Worm (Caenorhabditis elegans) whole organism, L2 larva: ENCODE measurements around the gene fshr-1.
A peak's percentile ranks its signal among the peaks of the same experiment; 100 is the strongest.

Source experiments
- C34F6.9 ChIP-seq: fragments of 150-350 bp; optimal IDR thresholded peaks from 2 replicates; lab custom pipeline; 2014; ENCODE audit warnings: missing biosample characterization, missing genetic modification characterization
- F13H6.1 ChIP-seq: sonication (generic microtip); optimal IDR thresholded peaks from 2 replicates; lab custom pipeline; 2016; ENCODE audit warnings: missing genetic modification characterization, missing compliant biosample characterization
- R02D3.7 ChIP-seq: fragments of 150-350 bp; optimal IDR thresholded peaks from 2 replicates; lab custom pipeline; 2014; ENCODE audit warnings: missing biosample characterization, missing genetic modification characterization
- Y55F3AM.14 ChIP-seq: fragments of 200-800 bp; sonication (Bioruptor generic); optimal IDR thresholded peaks from 2 replicates; lab custom pipeline; 2018; ENCODE audit warnings: mild to moderate bottlenecking, missing genetic modification characterization, missing compliant biosample characterization
- ZK546.5 ChIP-seq: sonication (generic microtip); optimal IDR thresholded peaks from 2 replicates; lab custom pipeline; 2017; ENCODE audit warnings: missing biosample characterization, missing genetic modification characterization
- ama-1 ChIP-seq: fragments of 150-350 bp; optimal IDR thresholded peaks from 2 replicates; lab custom pipeline; 2018; ENCODE audit warnings: inconsistent platforms
- ceh-16 ChIP-seq: fragments of 150-350 bp; optimal IDR thresholded peaks from 2 replicates; lab custom pipeline; 2014; ENCODE audit warnings: missing biosample characterization, missing genetic modification characterization
- ceh-82 ChIP-seq: fragments of 150-350 bp; optimal IDR thresholded peaks from 2 replicates; lab custom pipeline; 2014; ENCODE audit warnings: missing biosample characterization, missing genetic modification characterization
- crh-2 ChIP-seq: sonication (generic microtip); optimal IDR thresholded peaks from 2 replicates; lab custom pipeline; 2017; ENCODE audit warnings: missing biosample characterization, missing genetic modification characterization
- elt-3 ChIP-seq: sonication (generic microtip); optimal IDR thresholded peaks from 2 replicates; lab custom pipeline; 2017; ENCODE audit warnings: missing biosample characterization, missing genetic modification characterization
- fos-1 ChIP-seq: fragments of 150-350 bp; optimal IDR thresholded peaks from 2 replicates; lab custom pipeline; 2014; ENCODE audit warnings: missing biosample characterization, missing genetic modification characterization
- lin-11 ChIP-seq: fragments of 150-350 bp; sonication (generic microtip); optimal IDR thresholded peaks from 2 replicates; lab custom pipeline; 2014; ENCODE audit warnings: missing biosample characterization, missing genetic modification characterization, inconsistent platforms, mixed read lengths
- lin-13 ChIP-seq: fragments of 150-350 bp; optimal IDR thresholded peaks from 2 replicates; lab custom pipeline; 2014; ENCODE audit warnings: missing biosample characterization, missing genetic modification reagents, missing genetic modification characterization
- lin-39 ChIP-seq: fragments of 150-350 bp; optimal IDR thresholded peaks from 2 replicates; lab custom pipeline; 2014; ENCODE audit warnings: missing biosample characterization, missing genetic modification reagents, missing genetic modification characterization
- mab-5 ChIP-seq: fragments of 150-350 bp; optimal IDR thresholded peaks from 2 replicates; lab custom pipeline; 2014; ENCODE audit warnings: missing biosample characterization, missing genetic modification characterization
- mbf-1 ChIP-seq: sonication (generic microtip); optimal IDR thresholded peaks from 2 replicates; lab custom pipeline; 2017; ENCODE audit warnings: missing biosample characterization, missing genetic modification characterization
- mdl-1 ChIP-seq, 2 experiments: fragments of 150-350 bp in 1 of 2; sonication (generic microtip) in 1 of 2; optimal IDR thresholded peaks; 2 replicates each; lab custom pipeline; 2017; ENCODE audit warnings: missing biosample characterization in 2 of 2, missing genetic modification characterization in 2 of 2
- nhr-10 ChIP-seq: sonication (generic microtip); optimal IDR thresholded peaks from 2 replicates; lab custom pipeline; 2017; ENCODE audit warnings: missing biosample characterization, missing genetic modification characterization
- nhr-11 ChIP-seq: fragments of 150-350 bp; optimal IDR thresholded peaks from 2 replicates; lab custom pipeline; 2014; ENCODE audit warnings: missing biosample characterization, missing genetic modification characterization
- nhr-21 ChIP-seq: fragments of 150-350 bp; optimal IDR thresholded peaks from 2 replicates; lab custom pipeline; 2014; ENCODE audit warnings: missing biosample characterization, missing genetic modification characterization
- nhr-237 ChIP-seq: fragments of 150-350 bp; optimal IDR thresholded peaks from 2 replicates; lab custom pipeline; 2014; ENCODE audit warnings: missing biosample characterization, missing genetic modification characterization
- nhr-25 ChIP-seq: fragments of 150-350 bp; sonication (generic microtip); optimal IDR thresholded peaks from 3 replicates; lab custom pipeline; 2014; ENCODE audit warnings: missing biosample characterization, missing genetic modification characterization
- nhr-6 ChIP-seq: fragments of 150-350 bp; optimal IDR thresholded peaks from 2 replicates; lab custom pipeline; 2014; ENCODE audit warnings: missing biosample characterization, missing genetic modification characterization
- nhr-77 ChIP-seq: fragments of 150-350 bp; optimal IDR thresholded peaks from 2 replicates; lab custom pipeline; 2014; ENCODE audit warnings: missing biosample characterization, missing genetic modification characterization
- peb-1 ChIP-seq: fragments of 150-350 bp; optimal IDR thresholded peaks from 2 replicates; lab custom pipeline; 2014; ENCODE audit warnings: missing biosample characterization, missing genetic modification characterization
- sma-3 ChIP-seq: sonication (generic microtip); optimal IDR thresholded peaks from 2 replicates; lab custom pipeline; 2016; ENCODE audit warnings: missing genetic modification reagents, missing genetic modification characterization, missing compliant biosample characterization
- snpc-4 ChIP-seq: fragments of 150-350 bp; optimal IDR thresholded peaks from 2 replicates; lab custom pipeline; 2014; ENCODE audit warnings: missing biosample characterization, missing genetic modification characterization
- unc-39 ChIP-seq: fragments of 150-350 bp; optimal IDR thresholded peaks from 2 replicates; lab custom pipeline; 2014; ENCODE audit warnings: missing biosample characterization, missing genetic modification characterization
- unc-55 ChIP-seq: fragments of 150-350 bp; sonication (generic microtip); optimal IDR thresholded peaks from 3 replicates; lab custom pipeline; 2014; ENCODE audit warnings: missing biosample characterization, missing genetic modification reagents, missing genetic modification characterization
- unc-62 ChIP-seq: fragments of 150-350 bp; optimal IDR thresholded peaks from 2 replicates; lab custom pipeline; 2014; ENCODE audit warnings: missing biosample characterization, missing genetic modification reagents, missing genetic modification characterization
- ztf-1 ChIP-seq: fragments of 200-800 bp; sonication (Bioruptor generic); conservative IDR thresholded peaks from 2 replicates; pipeline ENCODE4 v1.3.6; 2022; ENCODE audit warnings: missing genetic modification characterization, missing compliant biosample characterization
- ztf-4 ChIP-seq: fragments of 150-350 bp; optimal IDR thresholded peaks from 2 replicates; lab custom pipeline; 2014; ENCODE audit warnings: missing biosample characterization, missing genetic modification characterization

fshr-1 gene

ce11 chrV:9901119-9901518, 11.5 kb downstream of the fshr-1 start:
- TF ChIP-seq nhr-10 (tag; lab: Kevin White, UChicago), result no peak

- TF ChIP-seq ZK546.5 (tag; lab: Kevin White, UChicago), result no peak
- TF ChIP-seq nhr-6, result no peak
- no peak for TF ChIP-seq mab-5 (tag; lab: Kevin White, UChicago)
- TF ChIP-seq lin-13, result no peak
- TF ChIP-seq ama-1 (lab: Kevin White, UChicago), result no peak
- TF ChIP-seq crh-2, result no peak
- TF ChIP-seq elt-3 (tag; lab: Kevin White, UChicago), result no peak
- no peak for TF ChIP-seq lin-39 (tag; lab: Kevin White, UChicago)
Measured at ce11 chrV:9906115-9906514, 16.5 kb downstream of the fshr-1 start, which contains the start of gene fipr-11. Gene fipr-11, minus strand, starts transcription at chrV:9906215.

ce11 chrV:9907205-9907604, 17.6 kb downstream of the fshr-1 start:
- TF ChIP-seq mdl-1 (tag; optimal IDR thresholded peaks at IDR 0.05; lab: Kevin White, UChicago) (no peak), sma-3 (GFP tag; lab: Kevin White, UChicago) (no peak), nhr-21 (no peak), nhr-11 (no peak), crh-2 (no peak), mab-5 (tag; lab: Kevin White, UChicago) (no peak), ceh-16 (tag; lab: Kevin White, UChicago) (no peak), snpc-4 (no peak), ZK546.5 (tag; lab: Kevin White, UChicago) (no peak)

- no peak for TF ChIP-seq nhr-25
- no peak for TF ChIP-seq nhr-77
- no peak for TF ChIP-seq mbf-1 (tag; lab: Kevin White, UChicago)
- no peak for TF ChIP-seq peb-1 (tag; lab: Kevin White, UChicago)
- no peak for TF ChIP-seq sma-3 (GFP tag; lab: Kevin White, UChicago)
- no peak for TF ChIP-seq snpc-4
- no peak for TF ChIP-seq nhr-6
- no peak for TF ChIP-seq ZK546.5 (tag; lab: Kevin White, UChicago)
- no peak for TF ChIP-seq C34F6.9
- TF ChIP-seq nhr-10 (tag; lab: Kevin White, UChicago), result no peak
- TF ChIP-seq, all 48 proteins: peak for 0
Measured at ce11 chrV:9909624-9910023, 20.0 kb downstream of the fshr-1 start.

ce11 chrV:9911165-9911564, 21.5 kb downstream of the fshr-1 start:
- TF ChIP-seq ztf-1 (GFP tag; lab: Robert Waterston, UW), result no peak
- TF ChIP-seq snpc-4, result no peak
- TF ChIP-seq nhr-10 (tag; lab: Kevin White, UChicago), result no peak
- no peak for TF ChIP-seq nhr-21
- TF ChIP-seq unc-39, result no peak
- no peak for TF ChIP-seq nhr-77
- no peak for TF ChIP-seq ceh-82 (tag; lab: Kevin White, UChicago)
- no peak for TF ChIP-seq C34F6.9
- no peak for TF ChIP-seq ama-1 (lab: Kevin White, UChicago)

ce11 chrV:9913863-9914262, 24.2 kb downstream of the fshr-1 start, which contains the start of gene fipr-10:
Gene fipr-10, plus strand, starts transcription at chrV:9914163.
- no peak for TF ChIP-seq F13H6.1 (tag; lab: Kevin White, UChicago)
- TF ChIP-seq lin-11 (tag; lab: Kevin White, UChicago), result no peak
- no peak for TF ChIP-seq elt-3 (tag; lab: Kevin White, UChicago)
- no peak for TF ChIP-seq mdl-1 (tag; optimal IDR thresholded peaks at IDR 0.05; lab: Kevin White, UChicago)
- TF ChIP-seq Y55F3AM.14 (GFP tag; lab: Kevin White, UChicago), result no peak
- no peak for TF ChIP-seq fos-1
- TF ChIP-seq R02D3.7 (tag; lab: Kevin White, UChicago), result no peak
- no peak for TF ChIP-seq unc-62
- TF ChIP-seq ztf-4 (tag; lab: Kevin White, UChicago), result no peak
- no peak for TF ChIP-seq nhr-77
- TF ChIP-seq lin-13, result no peak
- no peak for TF ChIP-seq mab-5 (tag; lab: Kevin White, UChicago)

ce11 chrV:9915021-9915420, 25.4 kb downstream of the fshr-1 start, which contains the start of gene mec-9:
Gene mec-9, minus strand, starts transcription at chrV:9915121.
- TF ChIP-seq unc-55 (GFP tag; lab: Kevin White, UChicago) (peak; percentile 73), nhr-237 (tag; lab: Kevin White, UChicago) (no peak)
